Fruit fly (Drosophila melanogaster) whole organism, embryonic: Measurements from ENCODE around the gene CG7402.

ENCODE experiments used
- Atf3 ChIP-seq: fragments of 200-800 bp; sonication (Bioruptor generic); optimal IDR thresholded peaks from 3 replicates; lab custom pipeline; 2016; ENCODE audit warnings: missing biosample characterization, missing genetic modification characterization
- Bgb ChIP-seq: fragments of 200-800 bp; sonication (Bioruptor generic); IDR thresholded peaks from 2 replicates; pipeline ENCODE4 v1.3.6; 2022; ENCODE audit warnings: missing biosample characterization, missing genetic modification characterization; ENCODE audit not compliant: partially characterized antibody
- Blimp-1 ChIP-seq: fragments of 200-800 bp; sonication (Bioruptor generic); optimal IDR thresholded peaks from 3 replicates; lab custom pipeline; 2018; ENCODE audit warnings: missing biosample characterization, missing genetic modification characterization, mild to moderate bottlenecking, moderate library complexity, missing genetic modification reagents
- CG10431 ChIP-seq: fragments of 200-800 bp; sonication (Bioruptor generic); optimal IDR thresholded peaks from 3 replicates; lab custom pipeline; 2018; ENCODE audit warnings: missing biosample characterization, mild to moderate bottlenecking, missing genetic modification characterization
- CG11398 ChIP-seq: fragments of 200-800 bp; sonication (Bioruptor generic); optimal IDR thresholded peaks from 2 replicates; lab custom pipeline; 2016; ENCODE audit warnings: missing biosample characterization, missing genetic modification characterization
- CG12071 ChIP-seq: fragments of 200-800 bp; sonication (Bioruptor generic); optimal IDR thresholded peaks from 3 replicates; lab custom pipeline; 2018; ENCODE audit warnings: missing biosample characterization, mild to moderate bottlenecking, missing genetic modification characterization
- CG12391 ChIP-seq: fragments of 200-800 bp; sonication (Bioruptor generic); optimal IDR thresholded peaks from 3 replicates; lab custom pipeline; 2018; ENCODE audit warnings: missing biosample characterization, mild to moderate bottlenecking, missing genetic modification characterization, moderate library complexity
- CG12744 ChIP-seq: fragments of 200-800 bp; sonication (Bioruptor generic); optimal IDR thresholded peaks from 2 replicates; lab custom pipeline; 2016; ENCODE audit warnings: missing biosample characterization, missing genetic modification characterization
- CG15011 ChIP-seq: fragments of 200-800 bp; sonication (Bioruptor generic); optimal IDR thresholded peaks from 3 replicates; lab custom pipeline; 2018; ENCODE audit warnings: missing biosample characterization, mild to moderate bottlenecking, missing genetic modification characterization
- CG15514 ChIP-seq: fragments of 200-800 bp; sonication (Bioruptor generic); optimal IDR thresholded peaks from 3 replicates; lab custom pipeline; 2017; ENCODE audit warnings: missing biosample characterization, missing genetic modification characterization, mild to moderate bottlenecking, moderate library complexity, missing genetic modification reagents
- CG1602 ChIP-seq: fragments of 200-800 bp; sonication (Bioruptor generic); optimal IDR thresholded peaks from 3 replicates; lab custom pipeline; 2016; ENCODE audit warnings: missing biosample characterization, missing genetic modification characterization
- CG17186 ChIP-seq: fragments of 200-800 bp; sonication (Bioruptor generic); optimal IDR thresholded peaks from 3 replicates; lab custom pipeline; 2017; ENCODE audit warnings: missing biosample characterization, missing genetic modification reagents, missing genetic modification characterization
- CG18619 ChIP-seq: fragments of 200-800 bp; sonication (Bioruptor generic); optimal IDR thresholded peaks from 3 replicates; lab custom pipeline; 2017; ENCODE audit warnings: missing biosample characterization, mild to moderate bottlenecking, missing genetic modification characterization
- CG30431 ChIP-seq: fragments of 200-800 bp; sonication (Bioruptor generic); optimal IDR thresholded peaks from 2 replicates; lab custom pipeline; 2017; ENCODE audit warnings: missing biosample characterization, missing genetic modification characterization
- CG31365 ChIP-seq: fragments of 200-800 bp; sonication (Bioruptor generic); optimal IDR thresholded peaks from 2 replicates; lab custom pipeline; 2018; ENCODE audit warnings: missing biosample characterization, mild to moderate bottlenecking, missing genetic modification characterization
- CG3281 ChIP-seq: fragments of 200-800 bp; sonication (Bioruptor generic); optimal IDR thresholded peaks from 3 replicates; lab custom pipeline; 2017; ENCODE audit warnings: missing biosample characterization, mild to moderate bottlenecking, missing genetic modification characterization
- CG34422 ChIP-seq: fragments of 200-800 bp; sonication (Bioruptor generic); IDR thresholded peaks from 3 replicates; pipeline ENCODE4 v1.3.6; 2022; ENCODE audit warnings: missing biosample characterization, missing genetic modification characterization
- CG4854 ChIP-seq: fragments of 200-800 bp; sonication (Bioruptor generic); optimal IDR thresholded peaks from 2 replicates; lab custom pipeline; 2016; ENCODE audit warnings: missing biosample characterization, missing genetic modification characterization, inconsistent platforms
- CG6272 ChIP-seq: fragments of 200-800 bp; sonication (Bioruptor generic); IDR thresholded peaks from 2 replicates; pipeline ENCODE4 v1.3.6; 2022; ENCODE audit warnings: missing biosample characterization, missing genetic modification characterization
- CG6654 ChIP-seq: fragments of 200-800 bp; sonication (Bioruptor generic); optimal IDR thresholded peaks from 2 replicates; lab custom pipeline; 2017; ENCODE audit warnings: missing biosample characterization, mild to moderate bottlenecking, missing genetic modification characterization
- CG7963 ChIP-seq: fragments of 200-800 bp; sonication (Bioruptor generic); IDR thresholded peaks from 3 replicates; pipeline ENCODE4 v1.3.6; 2022; ENCODE audit warnings: missing biosample characterization, missing genetic modification characterization; ENCODE audit not compliant: partially characterized antibody
- CG8944 ChIP-seq: fragments of 200-800 bp; sonication (Bioruptor generic); optimal IDR thresholded peaks from 3 replicates; lab custom pipeline; 2016; ENCODE audit warnings: missing biosample characterization, missing genetic modification characterization
- Dip2 ChIP-seq: fragments of 200-800 bp; sonication (Bioruptor generic); IDR thresholded peaks from 2 replicates; pipeline ENCODE4 v1.3.6; 2022; ENCODE audit warnings: missing biosample characterization, missing genetic modification characterization
- Dp ChIP-seq: fragments of 200-800 bp; sonication (Bioruptor generic); optimal IDR thresholded peaks from 2 replicates; lab custom pipeline; 2018; ENCODE audit warnings: missing biosample characterization, mild to moderate bottlenecking, missing genetic modification characterization, moderate library complexity
- Hand ChIP-seq: fragments of 200-800 bp; sonication (Bioruptor generic); optimal IDR thresholded peaks from 2 replicates; lab custom pipeline; 2017; ENCODE audit warnings: mild to moderate bottlenecking, missing biosample characterization, missing genetic modification reagents, missing genetic modification characterization
- Hr78 ChIP-seq, 2 experiments: fragments of 200-800 bp in 1 of 2; fragments of >200 bp in 1 of 2; sonication (Bioruptor generic) in 1 of 2; optimal IDR thresholded peaks; 2 replicates each; lab custom pipeline; 2017 to 2019; ENCODE audit warnings: missing biosample characterization in 2 of 2, missing genetic modification characterization in 2 of 2, mild to moderate bottlenecking in 1 of 2, moderate library complexity in 1 of 2
- Neu2 ChIP-seq: fragments of 200-800 bp; sonication (Bioruptor generic); optimal IDR thresholded peaks from 3 replicates; lab custom pipeline; 2016; ENCODE audit warnings: missing biosample characterization, missing genetic modification characterization, borderline replicate concordance
- Optix ChIP-seq: fragments of 200-800 bp; sonication (Bioruptor generic); IDR thresholded peaks from 3 replicates; pipeline ENCODE4 v1.3.6; 2022; ENCODE audit warnings: missing biosample characterization, missing genetic modification characterization
- ash1 ChIP-seq: fragments of 200-800 bp; sonication (Bioruptor generic); optimal IDR thresholded peaks from 2 replicates; lab custom pipeline; 2018; ENCODE audit warnings: missing biosample characterization, mild to moderate bottlenecking, missing genetic modification characterization
- ato ChIP-seq: fragments of 200-800 bp; sonication (Bioruptor generic); IDR thresholded peaks from 2 replicates; pipeline ENCODE4 v1.3.6; 2022; ENCODE audit warnings: missing biosample characterization, missing genetic modification characterization; ENCODE audit not compliant: partially characterized antibody
- crol ChIP-seq: fragments of 200-800 bp; sonication (Bioruptor generic); IDR thresholded peaks from 2 replicates; pipeline ENCODE4 v1.3.6; 2022; ENCODE audit warnings: missing biosample characterization, missing genetic modification characterization
- dan ChIP-seq: fragments of 200-800 bp; sonication (Bioruptor generic); IDR thresholded peaks from 2 replicates; pipeline ENCODE4 v1.3.6; 2022; ENCODE audit warnings: missing biosample characterization, missing genetic modification characterization
- dm ChIP-seq: fragments of 200-800 bp; sonication (Bioruptor generic); optimal IDR thresholded peaks from 3 replicates; lab custom pipeline; 2016; ENCODE audit warnings: missing biosample characterization, missing genetic modification characterization
- gcm ChIP-seq: fragments of 200-800 bp; sonication (Bioruptor generic); optimal IDR thresholded peaks from 2 replicates; lab custom pipeline; 2019; ENCODE audit warnings: missing biosample characterization, mild to moderate bottlenecking, missing genetic modification characterization, moderate library complexity
- gem ChIP-seq: fragments of 200-800 bp; sonication (Bioruptor generic); optimal IDR thresholded peaks from 2 replicates; lab custom pipeline; 2019; ENCODE audit warnings: missing biosample characterization, mild to moderate bottlenecking, missing genetic modification characterization, moderate library complexity
- gfzf ChIP-seq: fragments of 200-800 bp; sonication (Bioruptor generic); optimal IDR thresholded peaks from 2 replicates; lab custom pipeline; 2016; ENCODE audit warnings: missing biosample characterization, mild to moderate bottlenecking, missing genetic modification characterization, moderate library complexity
- gsb ChIP-seq: fragments of 200-800 bp; sonication (Bioruptor generic); IDR thresholded peaks from 2 replicates; pipeline ENCODE4 v1.3.6; 2022; ENCODE audit warnings: missing biosample characterization, missing genetic modification characterization
- ham ChIP-seq: fragments of 200-800 bp; sonication (Bioruptor generic); IDR thresholded peaks from 2 replicates; pipeline ENCODE4 v1.3.6; 2022; ENCODE audit warnings: missing biosample characterization, missing genetic modification characterization
- hth ChIP-seq: fragments of >200 bp; optimal IDR thresholded peaks from 2 replicates; lab custom pipeline; 2017; ENCODE audit warnings: inconsistent platforms
- ind ChIP-seq: fragments of 200-800 bp; sonication (Bioruptor generic); optimal IDR thresholded peaks from 3 replicates; lab custom pipeline; 2016; ENCODE audit warnings: missing biosample characterization, missing genetic modification characterization
- kni ChIP-seq: fragments of 200-800 bp; sonication (Bioruptor generic); optimal IDR thresholded peaks from 3 replicates; lab custom pipeline; 2017; ENCODE audit warnings: mild to moderate bottlenecking, missing biosample characterization, missing genetic modification reagents, missing genetic modification characterization
- knrl ChIP-seq: fragments of 200-800 bp; sonication (Bioruptor generic); IDR thresholded peaks from 3 replicates; pipeline ENCODE4 v1.3.6; 2022; ENCODE audit warnings: missing biosample characterization, missing genetic modification characterization; ENCODE audit not compliant: partially characterized antibody
- maf-S ChIP-seq: fragments of 200-800 bp; sonication (Bioruptor generic); optimal IDR thresholded peaks from 2 replicates; lab custom pipeline; 2016; ENCODE audit warnings: missing biosample characterization, missing genetic modification characterization
- mam ChIP-seq: fragments of 200-800 bp; sonication (Bioruptor generic); optimal IDR thresholded peaks from 3 replicates; lab custom pipeline; 2016; ENCODE audit warnings: missing biosample characterization, missing genetic modification characterization
- psq ChIP-seq: fragments of 200-800 bp; sonication (Bioruptor generic); optimal IDR thresholded peaks from 2 replicates; lab custom pipeline; 2017; ENCODE audit warnings: missing biosample characterization, missing genetic modification characterization
- pzg ChIP-seq: fragments of 200-800 bp; sonication (Bioruptor generic); optimal IDR thresholded peaks from 3 replicates; lab custom pipeline; 2018; ENCODE audit warnings: missing biosample characterization, mild to moderate bottlenecking, missing genetic modification characterization, moderate library complexity
- salm ChIP-seq: fragments of 200-800 bp; sonication (Bioruptor generic); optimal IDR thresholded peaks from 2 replicates; lab custom pipeline; 2018; ENCODE audit warnings: missing biosample characterization, mild to moderate bottlenecking, missing genetic modification characterization
- ssp ChIP-seq: fragments of 200-800 bp; sonication (Bioruptor generic); IDR thresholded peaks from 2 replicates; pipeline ENCODE4 v1.3.6; 2022; ENCODE audit warnings: missing biosample characterization, missing genetic modification characterization
- stwl ChIP-seq: fragments of 200-800 bp; sonication (Bioruptor generic); optimal IDR thresholded peaks from 3 replicates; lab custom pipeline; 2018; ENCODE audit warnings: missing biosample characterization, mild to moderate bottlenecking, missing genetic modification characterization, moderate library complexity
- sug ChIP-seq: fragments of 200-800 bp; optimal IDR thresholded peaks from 2 replicates; lab custom pipeline; 2019; ENCODE audit warnings: missing biosample characterization, mild to moderate bottlenecking, missing genetic modification characterization, moderate library complexity
- tio ChIP-seq: fragments of 200-800 bp; sonication (Bioruptor generic); optimal IDR thresholded peaks from 2 replicates; lab custom pipeline; 2017; ENCODE audit warnings: missing biosample characterization, missing genetic modification characterization, inconsistent platforms

The CG7402 gene

dm6 chr3L:17846982-17847355 lies 40.5 kb upstream of the CG7402 start (continued):
- TF ChIP-seq CG12391 (tag; lab: Kevin White, UChicago) (no peak), Optix (GFP tag; lab: Robert Waterston, UW) (no peak), CG31365 (tag; lab: Kevin White, UChicago) (no peak), kni (GFP tag; lab: Kevin White, UChicago) (no peak), CG11398 (GFP tag; lab: Kevin White, UChicago) (no peak), gsb (GFP tag; lab: Robert Waterston, UW) (no peak), CG12744 (no peak), gem (tag; lab: Kevin White, UChicago) (no peak), CG10431 (GFP tag; lab: Kevin White, UChicago) (no peak), gcm (no peak), ind (GFP tag; lab: Kevin White, UChicago) (no peak), sug (tag; lab: Kevin White, UChicago) (peak; percentile 57), CG12071 (GFP tag; lab: Kevin White, UChicago) (no peak), ash1 (no peak), ato (GFP tag; lab: Robert Waterston, UW) (peak; percentile 71), CG6654 (GFP tag; lab: Kevin White, UChicago) (no peak), Hand (no peak), gfzf (GFP tag; lab: Kevin White, UChicago) (no peak), CG8944 (GFP tag; lab: Kevin White, UChicago) (no peak), ssp (GFP tag; lab: Robert Waterston, UW) (no peak), CG1602 (no peak), Neu2 (no peak), crol (peak; percentile 56), Blimp-1 (GFP tag; lab: Kevin White, UChicago) (no peak), knrl (peak; percentile 61; the same call in 2 of the 3 replicates), CG34422 (peak; percentile 66), CG15514 (GFP tag; lab: Kevin White, UChicago) (no peak), Hr78 (GFP tag; optimal IDR thresholded peaks at IDR 0.05; lab: Kevin White, UChicago) (no peak), CG15011 (GFP tag; lab: Kevin White, UChicago) (no peak), dm (GFP tag; lab: Kevin White, UChicago) (no peak), Dp (GFP tag; lab: Kevin White, UChicago) (peak; percentile 30), pzg (GFP tag; lab: Kevin White, UChicago) (peak; percentile 36), CG4854 (GFP tag; lab: Kevin White, UChicago) (no peak), CG30431 (no peak), tio (GFP tag; lab: Kevin White, UChicago) (no peak), CG7963 (GFP tag; lab: Robert Waterston, UW) (peak; percentile 60), CG3281 (GFP tag; lab: Kevin White, UChicago) (no peak), CG6272 (GFP tag; lab: Robert Waterston, UW) (no peak), psq (GFP tag; lab: Kevin White, UChicago) (no peak), mam (peak; percentile 21), salm (tag; lab: Kevin White, UChicago) (no peak), Bgb (GFP tag; lab: Robert Waterston, UW) (peak; percentile 76), CG17186 (GFP tag; lab: Kevin White, UChicago) (no peak), dan (no peak), Atf3 (GFP tag; lab: Kevin White, UChicago) (no peak), ham (no peak), hth (no peak), maf-S (GFP tag; lab: Kevin White, UChicago) (no peak), Dip2 (no peak), CG18619 (GFP tag; lab: Kevin White, UChicago) (no peak), stwl (tag; lab: Kevin White, UChicago) (no peak)
